Fruit fly (Drosophila melanogaster) whole organism, adult: ENCODE data around the gene CG14507.
A peak's percentile ranks its signal among the peaks of the same experiment; 100 is the strongest.

Experiments
- CG11617 ChIP-seq: fragments of 200-800 bp; sonication (Bioruptor generic); optimal IDR thresholded peaks from 2 replicates; lab custom pipeline; 2017; ENCODE audit warnings: mild to moderate bottlenecking, missing biosample characterization, missing genetic modification reagents, missing genetic modification characterization
- CG12768 ChIP-seq: fragments of 200-800 bp; sonication (Bioruptor generic); optimal IDR thresholded peaks from 2 replicates; lab custom pipeline; 2017; ENCODE audit warnings: missing biosample characterization, missing genetic modification characterization, mild to moderate bottlenecking, moderate library complexity, missing genetic modification reagents
- CG14711 ChIP-seq: fragments of 200-800 bp; sonication (Bioruptor generic); optimal IDR thresholded peaks from 2 replicates; lab custom pipeline; 2018; ENCODE audit warnings: missing biosample characterization, mild to moderate bottlenecking, missing genetic modification characterization, moderate library complexity
- CG1620 ChIP-seq: fragments of 200-800 bp; sonication (Bioruptor generic); optimal IDR thresholded peaks from 2 replicates; lab custom pipeline; 2016; ENCODE audit warnings: missing biosample characterization, missing genetic modification characterization
- CG33017 ChIP-seq: fragments of 200-800 bp; sonication (Bioruptor generic); optimal IDR thresholded peaks from 2 replicates; lab custom pipeline; 2018; ENCODE audit warnings: missing biosample characterization, mild to moderate bottlenecking, missing genetic modification characterization, moderate library complexity
- CG5204 ChIP-seq: fragments of 200-800 bp; sonication (Bioruptor generic); optimal IDR thresholded peaks from 2 replicates; lab custom pipeline; 2016; ENCODE audit warnings: missing biosample characterization, missing genetic modification characterization
- CG7045 ChIP-seq: fragments of 200-800 bp; sonication (Bioruptor generic); optimal IDR thresholded peaks from 2 replicates; lab custom pipeline; 2017; ENCODE audit warnings: missing biosample characterization, mild to moderate bottlenecking, missing genetic modification characterization
- CG7101 ChIP-seq: fragments of 200-800 bp; sonication (Bioruptor generic); optimal IDR thresholded peaks from 2 replicates; lab custom pipeline; 2018; ENCODE audit warnings: missing biosample characterization, mild to moderate bottlenecking, missing genetic modification characterization, moderate library complexity
- Clk ChIP-seq: fragments of 200-800 bp; sonication (Bioruptor generic); optimal IDR thresholded peaks from 2 replicates; lab custom pipeline; 2017; ENCODE audit warnings: missing biosample characterization, missing genetic modification characterization
- Crg-1 ChIP-seq: fragments of 200-800 bp; sonication (Bioruptor generic); optimal IDR thresholded peaks from 2 replicates; lab custom pipeline; 2016; ENCODE audit warnings: missing biosample characterization, missing genetic modification characterization
- Hr96 ChIP-seq: fragments of 200-800 bp; sonication (Bioruptor generic); optimal IDR thresholded peaks from 2 replicates; lab custom pipeline; 2016; ENCODE audit warnings: missing biosample characterization, missing genetic modification characterization
- Mnt ChIP-seq: fragments of 200-800 bp; sonication (Bioruptor generic); optimal IDR thresholded peaks from 2 replicates; lab custom pipeline; 2016; ENCODE audit warnings: missing biosample characterization, mild to moderate bottlenecking, missing genetic modification characterization
- bab1 ChIP-seq: fragments of 200-800 bp; sonication (Bioruptor generic); optimal IDR thresholded peaks from 3 replicates; lab custom pipeline; 2019; ENCODE audit warnings: missing biosample characterization, mild to moderate bottlenecking, missing genetic modification characterization, moderate library complexity
- cic ChIP-seq: fragments of 200-800 bp; sonication (Bioruptor generic); optimal IDR thresholded peaks from 2 replicates; lab custom pipeline; 2017; ENCODE audit warnings: missing biosample characterization, mild to moderate bottlenecking, missing genetic modification characterization, moderate library complexity
- cnc ChIP-seq, 2 experiments: fragments of >200 bp; optimal IDR thresholded peaks; 2 replicates each; lab custom pipeline; 2017
- kay ChIP-seq: fragments of 200-800 bp; sonication (Bioruptor generic); peaks from one replicate; lab custom pipeline; 2016; ENCODE audit warnings: missing biosample characterization, missing genetic modification characterization, borderline replicate concordance
- ovo ChIP-seq: fragments of 200-800 bp; sonication (Bioruptor generic); optimal IDR thresholded peaks from 2 replicates; lab custom pipeline; 2016; ENCODE audit warnings: missing biosample characterization, missing genetic modification characterization
- pad ChIP-seq: fragments of 200-800 bp; sonication (Bioruptor generic); optimal IDR thresholded peaks from 3 replicates; lab custom pipeline; 2017; ENCODE audit warnings: missing biosample characterization, missing genetic modification characterization, mild to moderate bottlenecking, moderate library complexity, missing genetic modification reagents
- tj ChIP-seq: fragments of 200-800 bp; sonication (Bioruptor generic); optimal IDR thresholded peaks from 3 replicates; lab custom pipeline; 2017; ENCODE audit warnings: missing biosample characterization, mild to moderate bottlenecking, missing genetic modification characterization, moderate library complexity
- toe ChIP-seq: fragments of 200-800 bp; sonication (Bioruptor generic); optimal IDR thresholded peaks from 2 replicates; lab custom pipeline; 2016; ENCODE audit warnings: missing biosample characterization, missing genetic modification characterization

The CG14507 gene

dm6 chr3R:29215652-29216483 lies 11.7 kb downstream of the CG14507 start:
- no peak for TF ChIP-seq pad (GFP tag; lab: Kevin White, UChicago)
- TF ChIP-seq Hr96 (GFP tag; lab: Kevin White, UChicago): no peak
- no peak for TF ChIP-seq toe (GFP tag; lab: Kevin White, UChicago)
- no peak for TF ChIP-seq ovo (GFP tag; lab: Kevin White, UChicago)
- TF ChIP-seq CG33017 (tag; lab: Kevin White, UChicago): peak; percentile 27
- no peak for TF ChIP-seq Clk (GFP tag; lab: Kevin White, UChicago)
- no peak for TF ChIP-seq CG5204 (GFP tag; lab: Kevin White, UChicago)
- no peak for TF ChIP-seq cic (GFP tag; lab: Kevin White, UChicago)
- TF ChIP-seq CG14711 (tag; lab: Kevin White, UChicago): no peak

- TF ChIP-seq CG14711 (tag; lab: Kevin White, UChicago) (peak; percentile 43), cnc (optimal IDR thresholded peaks at IDR 0.05; lab: Kevin White, UChicago) (no peak), toe (GFP tag; lab: Kevin White, UChicago) (no peak), ovo (GFP tag; lab: Kevin White, UChicago) (peak; percentile 72), Mnt (GFP tag; lab: Kevin White, UChicago) (peak; percentile 38), CG11617 (GFP tag; lab: Kevin White, UChicago) (no peak), pad (GFP tag; lab: Kevin White, UChicago) (peak; percentile 94), Clk (GFP tag; lab: Kevin White, UChicago) (no peak), CG12768 (GFP tag; lab: Kevin White, UChicago) (peak; percentile 31), bab1 (GFP tag; lab: Kevin White, UChicago) (peak; percentile 2), cic (GFP tag; lab: Kevin White, UChicago) (peak; percentile 72), CG7101 (tag; lab: Kevin White, UChicago) (peak; percentile 10), Crg-1 (GFP tag; lab: Kevin White, UChicago) (no peak), CG7045 (GFP tag; lab: Kevin White, UChicago) (peak; percentile 27), CG5204 (GFP tag; lab: Kevin White, UChicago) (no peak), Hr96 (GFP tag; lab: Kevin White, UChicago) (no peak), tj (GFP tag; lab: Kevin White, UChicago) (no peak), CG33017 (tag; lab: Kevin White, UChicago) (peak; percentile 50), CG1620 (GFP tag; lab: Kevin White, UChicago) (no peak), kay (GFP tag; lab: Kevin White, UChicago) (peak; percentile 97)
Measured at dm6 chr3R:29214982-29215533, 12.5 kb downstream of the CG14507 start.

dm6 chr3R:29214262-29214661 lies 13.3 kb downstream of the CG14507 start:
- peak; percentile 100 for TF ChIP-seq CG14711 (tag; lab: Kevin White, UChicago)
- TF ChIP-seq CG1620 (GFP tag; lab: Kevin White, UChicago): peak; percentile 100
- peak; percentile 95 for TF ChIP-seq pad (GFP tag; lab: Kevin White, UChicago)
- TF ChIP-seq Mnt (GFP tag; lab: Kevin White, UChicago): peak; percentile 99
- TF ChIP-seq CG11617 (GFP tag; lab: Kevin White, UChicago): peak; percentile 99
- TF ChIP-seq tj (GFP tag; lab: Kevin White, UChicago): peak; percentile 99
- peak; percentile 99 for TF ChIP-seq Crg-1 (GFP tag; lab: Kevin White, UChicago)
- TF ChIP-seq bab1 (GFP tag; lab: Kevin White, UChicago): peak; percentile 100
- peak; percentile 99 for TF ChIP-seq CG33017 (tag; lab: Kevin White, UChicago)
- peak; percentile 100 for TF ChIP-seq CG7045 (GFP tag; lab: Kevin White, UChicago)
- TF ChIP-seq CG12768 (GFP tag; lab: Kevin White, UChicago): peak; percentile 100
- peak; percentile 99 for TF ChIP-seq ovo (GFP tag; lab: Kevin White, UChicago)
- peak; percentile 99 for TF ChIP-seq Hr96 (GFP tag; lab: Kevin White, UChicago)
- no peak for TF ChIP-seq cnc (optimal IDR thresholded peaks at IDR 0.05; lab: Kevin White, UChicago)
- TF ChIP-seq cic (GFP tag; lab: Kevin White, UChicago): peak; percentile 97
- TF ChIP-seq toe (GFP tag; lab: Kevin White, UChicago): peak; percentile 99
- peak; percentile 99 for TF ChIP-seq Clk (GFP tag; lab: Kevin White, UChicago)
- TF ChIP-seq CG5204 (GFP tag; lab: Kevin White, UChicago): peak; percentile 100
- peak; percentile 100 for TF ChIP-seq CG7101 (tag; lab: Kevin White, UChicago)
- peak; percentile 99 for TF ChIP-seq kay (GFP tag; lab: Kevin White, UChicago)

- TF ChIP-seq ovo (GFP tag; lab: Kevin White, UChicago) (no peak), kay (GFP tag; lab: Kevin White, UChicago) (peak; percentile 65)
Measured at dm6 chr3R:29213416-29213815, 14.1 kb downstream of the CG14507 start.

dm6 chr3R:29212534-29212933 lies 15.0 kb downstream of the CG14507 start:
- TF ChIP-seq CG12768 (GFP tag; lab: Kevin White, UChicago): no peak
- TF ChIP-seq bab1 (GFP tag; lab: Kevin White, UChicago): no peak
- no peak for TF ChIP-seq toe (GFP tag; lab: Kevin White, UChicago)
- TF ChIP-seq CG7101 (tag; lab: Kevin White, UChicago): no peak
- TF ChIP-seq Hr96 (GFP tag; lab: Kevin White, UChicago): no peak
- TF ChIP-seq CG5204 (GFP tag; lab: Kevin White, UChicago): no peak
- no peak for TF ChIP-seq CG7045 (GFP tag; lab: Kevin White, UChicago)
- TF ChIP-seq CG14711 (tag; lab: Kevin White, UChicago): no peak
- TF ChIP-seq cnc (optimal IDR thresholded peaks at IDR 0.05; lab: Kevin White, UChicago): no peak
- no peak for TF ChIP-seq Crg-1 (GFP tag; lab: Kevin White, UChicago)
- TF ChIP-seq ovo (GFP tag; lab: Kevin White, UChicago): no peak
- TF ChIP-seq kay (GFP tag; lab: Kevin White, UChicago): no peak
- TF ChIP-seq tj (GFP tag; lab: Kevin White, UChicago): no peak
- TF ChIP-seq Clk (GFP tag; lab: Kevin White, UChicago): no peak
- TF ChIP-seq pad (GFP tag; lab: Kevin White, UChicago): no peak
- TF ChIP-seq Mnt (GFP tag; lab: Kevin White, UChicago): no peak
- no peak for TF ChIP-seq CG1620 (GFP tag; lab: Kevin White, UChicago)
